Fruit fly (Drosophila melanogaster) whole organism, prepupa: ENCODE measurements around the gene emc.

Experiments used
- CG10631 ChIP-seq: fragments of 200-800 bp; sonication (Bioruptor generic); optimal IDR thresholded peaks from 2 replicates; lab custom pipeline; 2016; ENCODE audit warnings: missing biosample characterization, missing genetic modification characterization
- CG10669 ChIP-seq: fragments of 200-800 bp; sonication (Bioruptor generic); optimal IDR thresholded peaks from 3 replicates; lab custom pipeline; 2018; ENCODE audit warnings: missing biosample characterization, mild to moderate bottlenecking, missing genetic modification characterization, moderate library complexity
- CG11294 ChIP-seq: fragments of 200-800 bp; sonication (Bioruptor generic); IDR thresholded peaks from 2 replicates; pipeline ENCODE4 v1.3.6; 2022; ENCODE audit warnings: missing biosample characterization, missing genetic modification characterization
- CG11762 ChIP-seq: fragments of 200-800 bp; sonication (Bioruptor generic); optimal IDR thresholded peaks from 3 replicates; lab custom pipeline; 2016; ENCODE audit warnings: missing biosample characterization, missing genetic modification characterization; ENCODE audit not compliant: insufficient read depth
- CG11902 ChIP-seq: fragments of 200-800 bp; sonication (Bioruptor generic); optimal IDR thresholded peaks from 3 replicates; lab custom pipeline; 2016; ENCODE audit warnings: missing biosample characterization, missing genetic modification characterization
- CG15336 ChIP-seq: fragments of 200-800 bp; sonication (Bioruptor generic); IDR thresholded peaks from 2 replicates; pipeline ENCODE4 v1.3.6; 2022; ENCODE audit warnings: missing biosample characterization, missing genetic modification characterization
- CG1621 ChIP-seq: fragments of 200-800 bp; sonication (Bioruptor generic); optimal IDR thresholded peaks from 3 replicates; lab custom pipeline; 2018; ENCODE audit warnings: missing biosample characterization, mild to moderate bottlenecking, missing genetic modification characterization
- CG16779 ChIP-seq: fragments of 200-800 bp; sonication (Bioruptor generic); optimal IDR thresholded peaks from 3 replicates; lab custom pipeline; 2017; ENCODE audit warnings: missing biosample characterization, mild to moderate bottlenecking, missing genetic modification characterization
- CG31627 ChIP-seq: fragments of 200-800 bp; sonication (Bioruptor generic); optimal IDR thresholded peaks from 3 replicates; lab custom pipeline; 2016; ENCODE audit warnings: missing biosample characterization, missing genetic modification characterization
- CG32006 ChIP-seq: fragments of 200-800 bp; sonication (Bioruptor generic); optimal IDR thresholded peaks from 3 replicates; lab custom pipeline; 2017; ENCODE audit warnings: missing biosample characterization, mild to moderate bottlenecking, missing genetic modification characterization
- CG34406 ChIP-seq: fragments of 200-800 bp; sonication (Bioruptor generic); optimal IDR thresholded peaks from 3 replicates; lab custom pipeline; 2016; ENCODE audit warnings: missing biosample characterization, missing genetic modification characterization
- CG3919 ChIP-seq: fragments of 200-800 bp; sonication (Bioruptor generic); optimal IDR thresholded peaks from 3 replicates; lab custom pipeline; 2016; ENCODE audit warnings: missing biosample characterization, missing genetic modification characterization
- CG4318 ChIP-seq: fragments of 200-800 bp; sonication (Bioruptor generic); optimal IDR thresholded peaks from 3 replicates; lab custom pipeline; 2017; ENCODE audit warnings: missing biosample characterization, mild to moderate bottlenecking, missing genetic modification characterization
- CG6163 ChIP-seq: fragments of 200-800 bp; sonication (Bioruptor generic); IDR thresholded peaks from 3 replicates; pipeline ENCODE4 v1.3.6; 2022; ENCODE audit warnings: missing biosample characterization, missing genetic modification characterization
- CG6276 ChIP-seq: fragments of 200-800 bp; sonication (Bioruptor generic); optimal IDR thresholded peaks from 2 replicates; lab custom pipeline; 2017; ENCODE audit warnings: missing biosample characterization, mild to moderate bottlenecking, missing genetic modification characterization
- CG6792 ChIP-seq: fragments of 200-800 bp; sonication (Bioruptor generic); optimal IDR thresholded peaks from 3 replicates; lab custom pipeline; 2016; ENCODE audit warnings: missing biosample characterization, missing genetic modification characterization
- CG6808 ChIP-seq: fragments of 200-800 bp; sonication (Bioruptor generic); optimal IDR thresholded peaks from 3 replicates; lab custom pipeline; 2017; ENCODE audit warnings: missing biosample characterization, missing genetic modification characterization, mild to moderate bottlenecking, moderate library complexity, missing genetic modification reagents
- CG6854 ChIP-seq: fragments of 200-800 bp; sonication (Bioruptor generic); optimal IDR thresholded peaks from 2 replicates; lab custom pipeline; 2017; ENCODE audit warnings: missing biosample characterization, mild to moderate bottlenecking, missing genetic modification characterization
- CG7368 ChIP-seq: fragments of 200-800 bp; sonication (Bioruptor generic); optimal IDR thresholded peaks from 3 replicates; lab custom pipeline; 2016; ENCODE audit warnings: missing biosample characterization, missing genetic modification characterization
- CG8119 ChIP-seq: fragments of 200-800 bp; sonication (Bioruptor generic); IDR thresholded peaks from 3 replicates; pipeline ENCODE4 v1.3.6; 2022; ENCODE audit warnings: missing biosample characterization, missing genetic modification characterization
- CG8319 ChIP-seq: fragments of 200-800 bp; sonication (Bioruptor generic); optimal IDR thresholded peaks from 3 replicates; lab custom pipeline; 2016; ENCODE audit warnings: missing biosample characterization, missing genetic modification characterization
- CG9139 ChIP-seq: fragments of 200-800 bp; sonication (Bioruptor generic); optimal IDR thresholded peaks from 3 replicates; lab custom pipeline; 2017; ENCODE audit warnings: missing biosample characterization, mild to moderate bottlenecking, missing genetic modification characterization
- Eip75B ChIP-seq: fragments of 200-800 bp; sonication (Bioruptor generic); optimal IDR thresholded peaks from 3 replicates; lab custom pipeline; 2016; ENCODE audit warnings: missing biosample characterization, missing genetic modification characterization
- Eip78C ChIP-seq: fragments of 200-800 bp; sonication (Bioruptor generic); peaks from one replicate; lab custom pipeline; 2016; ENCODE audit warnings: missing biosample characterization, missing genetic modification characterization
- Eip93F ChIP-seq: fragments of 200-800 bp; sonication (Bioruptor generic); optimal IDR thresholded peaks from 2 replicates; lab custom pipeline; 2016; ENCODE audit warnings: missing biosample characterization, mild to moderate bottlenecking, missing genetic modification characterization
- Ets96B ChIP-seq: fragments of 200-800 bp; optimal IDR thresholded peaks from 2 replicates; lab custom pipeline; 2019; ENCODE audit warnings: missing biosample characterization, mild to moderate bottlenecking, missing genetic modification characterization, moderate library complexity
- Gug ChIP-seq: fragments of 200-800 bp; sonication (Bioruptor generic); IDR thresholded peaks from 2 replicates; pipeline ENCODE4 v1.3.6; 2022; ENCODE audit warnings: missing biosample characterization, missing genetic modification characterization
- Hr38 ChIP-seq: sonication (Bioruptor generic); optimal IDR thresholded peaks from 2 replicates; lab custom pipeline; 2016; ENCODE audit warnings: missing biosample characterization, missing genetic modification characterization
- Hr4 ChIP-seq: fragments of 200-800 bp; sonication (Bioruptor generic); optimal IDR thresholded peaks from 3 replicates; lab custom pipeline; 2016; ENCODE audit warnings: missing biosample characterization, missing genetic modification characterization
- Met ChIP-seq: fragments of 200-800 bp; sonication (Bioruptor generic); optimal IDR thresholded peaks from 3 replicates; lab custom pipeline; 2016; ENCODE audit warnings: missing biosample characterization, missing genetic modification characterization
- OdsH ChIP-seq: fragments of 200-800 bp; sonication (Bioruptor generic); optimal IDR thresholded peaks from 3 replicates; lab custom pipeline; 2016; ENCODE audit warnings: missing biosample characterization, missing genetic modification characterization
- Smox ChIP-seq: fragments of 200-800 bp; sonication (Bioruptor generic); optimal IDR thresholded peaks from 3 replicates; lab custom pipeline; 2016; ENCODE audit warnings: missing biosample characterization, missing genetic modification characterization
- Sox102F ChIP-seq: fragments of 200-800 bp; sonication (Bioruptor generic); optimal IDR thresholded peaks from 2 replicates; lab custom pipeline; 2016; ENCODE audit warnings: missing biosample characterization, mild to moderate bottlenecking, missing genetic modification characterization
- Sox14 ChIP-seq: fragments of 200-800 bp; sonication (Bioruptor generic); optimal IDR thresholded peaks from 3 replicates; lab custom pipeline; 2016; ENCODE audit warnings: missing biosample characterization, missing genetic modification characterization
- Sox15 ChIP-seq: fragments of 200-800 bp; sonication (Bioruptor generic); optimal IDR thresholded peaks from 3 replicates; lab custom pipeline; 2016; ENCODE audit warnings: missing biosample characterization, missing genetic modification characterization
- acj6 ChIP-seq: fragments of 200-800 bp; sonication (Bioruptor generic); optimal IDR thresholded peaks from 3 replicates; lab custom pipeline; 2016; ENCODE audit warnings: missing biosample characterization, missing genetic modification characterization
- cyc ChIP-seq: fragments of 200-800 bp; sonication (Bioruptor generic); optimal IDR thresholded peaks from 3 replicates; lab custom pipeline; 2016; ENCODE audit warnings: missing biosample characterization, missing genetic modification characterization
- dac ChIP-seq: fragments of 200-800 bp; sonication (Bioruptor generic); optimal IDR thresholded peaks from 2 replicates; lab custom pipeline; 2017; ENCODE audit warnings: missing biosample characterization, mild to moderate bottlenecking, missing genetic modification characterization
- dsx ChIP-seq: fragments of 200-800 bp; optimal IDR thresholded peaks from 3 replicates; lab custom pipeline; 2019; ENCODE audit warnings: missing biosample characterization, mild to moderate bottlenecking, missing genetic modification characterization, moderate library complexity; ENCODE audit not compliant: poor library complexity, severe bottlenecking
- eg ChIP-seq: fragments of 200-800 bp; sonication (Bioruptor generic); IDR thresholded peaks from 3 replicates; pipeline ENCODE4 v1.3.6; 2022; ENCODE audit warnings: missing biosample characterization, missing genetic modification characterization
- esn ChIP-seq: fragments of 200-800 bp; sonication (Bioruptor generic); optimal IDR thresholded peaks from 2 replicates; lab custom pipeline; 2016; ENCODE audit warnings: missing biosample characterization, mild to moderate bottlenecking, missing genetic modification characterization, moderate library complexity
- fd59A ChIP-seq: fragments of 200-800 bp; sonication (Bioruptor generic); optimal IDR thresholded peaks from 2 replicates; lab custom pipeline; 2017; ENCODE audit warnings: missing biosample characterization, mild to moderate bottlenecking, missing genetic modification characterization, missing genetic modification reagents
- fd85E ChIP-seq: fragments of 200-800 bp; sonication (Bioruptor generic); optimal IDR thresholded peaks from 3 replicates; lab custom pipeline; 2016; ENCODE audit warnings: missing biosample characterization, missing genetic modification characterization
- fkh ChIP-seq: fragments of 200-800 bp; sonication (Bioruptor generic); optimal IDR thresholded peaks from 3 replicates; lab custom pipeline; 2017; ENCODE audit warnings: missing biosample characterization, mild to moderate bottlenecking, missing genetic modification characterization, moderate library complexity
- lz ChIP-seq: fragments of 200-800 bp; sonication (Bioruptor generic); optimal IDR thresholded peaks from 3 replicates; lab custom pipeline; 2016; ENCODE audit warnings: missing biosample characterization, missing genetic modification characterization
- net ChIP-seq: fragments of 200-800 bp; sonication (Bioruptor generic); optimal IDR thresholded peaks from 3 replicates; lab custom pipeline; 2016; ENCODE audit warnings: missing biosample characterization, missing genetic modification characterization
- pdm3 ChIP-seq: fragments of 200-800 bp; sonication (Bioruptor generic); optimal IDR thresholded peaks from 3 replicates; lab custom pipeline; 2016; ENCODE audit warnings: missing biosample characterization, missing genetic modification characterization
- salr ChIP-seq, 2 experiments: fragments of 200-800 bp; sonication (Bioruptor generic); optimal IDR thresholded peaks; 3 replicates each; lab custom pipeline; 2016 to 2018; ENCODE audit warnings: missing biosample characterization in 2 of 2, missing genetic modification characterization in 2 of 2, mild to moderate bottlenecking in 1 of 2
- spab ChIP-seq: fragments of 200-800 bp; sonication (Bioruptor generic); optimal IDR thresholded peaks from 2 replicates; lab custom pipeline; 2017; ENCODE audit warnings: missing biosample characterization, mild to moderate bottlenecking, missing genetic modification characterization, missing genetic modification reagents
- ss ChIP-seq, 2 experiments: fragments of 200-800 bp; sonication (Bioruptor generic); optimal IDR thresholded peaks; 2 replicates in 1 of 2; 3 replicates in 1 of 2; lab custom pipeline; 2017 to 2018; ENCODE audit warnings: mild to moderate bottlenecking in 2 of 2, missing biosample characterization in 2 of 2, missing genetic modification characterization in 2 of 2, moderate library complexity in 1 of 2
- svp ChIP-seq: fragments of 200-800 bp; sonication (Bioruptor generic); peaks from one replicate; lab custom pipeline; 2016; ENCODE audit warnings: missing biosample characterization, missing genetic modification characterization
- topi ChIP-seq: fragments of 200-800 bp; sonication (Bioruptor generic); optimal IDR thresholded peaks from 3 replicates; lab custom pipeline; 2016; ENCODE audit warnings: missing biosample characterization, missing genetic modification characterization
- vri ChIP-seq: fragments of 200-800 bp; sonication (Bioruptor generic); optimal IDR thresholded peaks from 3 replicates; lab custom pipeline; 2016; ENCODE audit warnings: missing biosample characterization, mild to moderate bottlenecking, missing genetic modification characterization

Gene emc

dm6 chr3L:721026-721425 is 28.2 kb upstream of the emc start:
- peak; percentile 21 for TF ChIP-seq acj6 (GFP tag; lab: Kevin White, UChicago)
- no peak for TF ChIP-seq net (GFP tag; lab: Kevin White, UChicago)
- TF ChIP-seq Hr4 (GFP tag; lab: Kevin White, UChicago): peak; percentile 47
- no peak for TF ChIP-seq Sox102F
- TF ChIP-seq OdsH: peak; percentile 40
- TF ChIP-seq vri (GFP tag; lab: Kevin White, UChicago): no peak
- TF ChIP-seq CG6276 (GFP tag; lab: Kevin White, UChicago): peak; percentile 39
- TF ChIP-seq salr (GFP tag; optimal IDR thresholded peaks at IDR 0.05; lab: Kevin White, UChicago): peak in 1 of 2 experiments; percentile 57
- no peak for TF ChIP-seq CG11902 (GFP tag; lab: Kevin White, UChicago)
- peak; percentile 66 for TF ChIP-seq CG10631
- peak; percentile 19 for TF ChIP-seq pdm3 (GFP tag; lab: Kevin White, UChicago)
- TF ChIP-seq CG6808 (GFP tag; lab: Kevin White, UChicago): no peak
- peak; percentile 83 for TF ChIP-seq eg (GFP tag; lab: Robert Waterston, UW)
- TF ChIP-seq CG11294 (GFP tag; lab: Robert Waterston, UW): peak; percentile 65
- no peak for TF ChIP-seq CG9139
- TF ChIP-seq dac (GFP tag; lab: Kevin White, UChicago): peak; percentile 56
- peak; percentile 66 for TF ChIP-seq Gug (GFP tag; lab: Robert Waterston, UW)
- TF ChIP-seq CG11762: no peak
- no peak for TF ChIP-seq Hr38 (GFP tag; lab: Kevin White, UChicago)
- TF ChIP-seq topi (GFP tag; lab: Kevin White, UChicago): no peak
- TF ChIP-seq CG8119 (GFP tag; lab: Robert Waterston, UW): peak; percentile 83
- TF ChIP-seq CG10669 (GFP tag; lab: Kevin White, UChicago): no peak
- TF ChIP-seq cyc (GFP tag; lab: Kevin White, UChicago): no peak
- no peak for TF ChIP-seq Smox (GFP tag; lab: Kevin White, UChicago)
- no peak for TF ChIP-seq Ets96B
- TF ChIP-seq lz (GFP tag; lab: Kevin White, UChicago): peak; percentile 8
- peak; percentile 87 for TF ChIP-seq CG15336 (GFP tag; lab: Robert Waterston, UW)
- peak; percentile 41 for TF ChIP-seq CG3919
- no peak for TF ChIP-seq CG1621 (tag; lab: Kevin White, UChicago)
- TF ChIP-seq CG6792 (GFP tag; lab: Kevin White, UChicago): no peak
- no peak for TF ChIP-seq ss (GFP tag; optimal IDR thresholded peaks at IDR 0.05; lab: Kevin White, UChicago)
- TF ChIP-seq Sox15 (GFP tag; lab: Kevin White, UChicago): no peak
- TF ChIP-seq Eip93F (GFP tag; lab: Kevin White, UChicago): no peak
- no peak for TF ChIP-seq CG34406 (GFP tag; lab: Kevin White, UChicago)
- TF ChIP-seq Met (GFP tag; lab: Kevin White, UChicago): no peak
- TF ChIP-seq Sox14 (GFP tag; lab: Kevin White, UChicago): peak; percentile 21
- TF ChIP-seq svp: no peak
- peak; percentile 57 for TF ChIP-seq CG4318 (GFP tag; lab: Kevin White, UChicago)
- no peak for TF ChIP-seq fd85E (GFP tag; lab: Kevin White, UChicago)
- peak; percentile 38 for TF ChIP-seq Eip78C
- TF ChIP-seq fkh (GFP tag; lab: Kevin White, UChicago): no peak
- peak; percentile 82 for TF ChIP-seq CG32006
- peak; percentile 6 for TF ChIP-seq esn (GFP tag; lab: Kevin White, UChicago)
- TF ChIP-seq CG16779: no peak
- no peak for TF ChIP-seq spab (GFP tag; lab: Kevin White, UChicago)
- no peak for TF ChIP-seq CG8319 (GFP tag; lab: Kevin White, UChicago)
- peak; percentile 83; the same call in 2 of the 3 replicates for TF ChIP-seq CG6163 (GFP tag; lab: Robert Waterston, UW)
- TF ChIP-seq fd59A (GFP tag; lab: Kevin White, UChicago): no peak
- TF ChIP-seq CG7368 (GFP tag; lab: Kevin White, UChicago): no peak
- peak; percentile 40 for TF ChIP-seq Eip75B (GFP tag; lab: Kevin White, UChicago)
- TF ChIP-seq CG6854 (GFP tag; lab: Kevin White, UChicago): no peak
- TF ChIP-seq dsx (GFP tag; lab: Kevin White, UChicago): no peak
- no peak for TF ChIP-seq CG31627 (GFP tag; lab: Kevin White, UChicago)
